Fruit fly (Drosophila melanogaster): Measurements from ENCODE around the gene CG31104.

CG31104 gene

dm6 chr3R:25309175-25309574 lies 23.9 kb downstream of the CG31104 start:
- no peak for TF ChIP-seq Dif (GFP tag; optimal IDR thresholded peaks at IDR 0.05; ENCODE audit: partially characterized antibody)
- TF ChIP-seq Hr78 (GFP tag; optimal IDR thresholded peaks at IDR 0.05) = no peak
- no peak for TF ChIP-seq Myc (optimal IDR thresholded peaks at IDR 0.05)

dm6 chr3R:25310843-25311242 lies 25.6 kb downstream of the CG31104 start, which contains the start of gene CG31099:
TSS of gene CG31099 (minus strand) at chr3R:25310943.
- TF ChIP-seq OdsH (GFP tag; optimal IDR thresholded peaks at IDR 0.05) (no peak), Myc (optimal IDR thresholded peaks at IDR 0.05) (no peak), brk (GFP tag; optimal IDR thresholded peaks at IDR 0.05) (no peak), Sp1 (GFP tag; optimal IDR thresholded peaks at IDR 0.05) (no peak), Hr78 (GFP tag; optimal IDR thresholded peaks at IDR 0.05) (no peak), sage (GFP tag; optimal IDR thresholded peaks at IDR 0.05) (no peak), br (GFP tag; optimal IDR thresholded peaks at IDR 0.05) (no peak), CG9705 (GFP tag; optimal IDR thresholded peaks at IDR 0.05) (no peak), Jra (GFP tag; optimal IDR thresholded peaks at IDR 0.05) (no peak), ey (GFP tag; optimal IDR thresholded peaks at IDR 0.05) (no peak), lola (GFP tag; optimal IDR thresholded peaks at IDR 0.05) (no peak), fru (GFP tag; optimal IDR thresholded peaks at IDR 0.05) (no peak), sv (GFP tag; optimal IDR thresholded peaks at IDR 0.05) (no peak), usp (GFP tag; optimal IDR thresholded peaks at IDR 0.05) (no peak), N (GFP tag; optimal IDR thresholded peaks at IDR 0.05) (no peak), Hnf4 (GFP tag; optimal IDR thresholded peaks at IDR 0.05) (no peak), rgr (GFP tag; optimal IDR thresholded peaks at IDR 0.05) (no peak), dl (GFP tag; optimal IDR thresholded peaks at IDR 0.05; ENCODE audit: insufficient read depth in 1 of 2, partially characterized antibody in 2 of 2) (no peak), Rel (GFP tag; optimal IDR thresholded peaks at IDR 0.05) (no peak), Rel (tag; optimal IDR thresholded peaks at IDR 0.05) (no peak), GATAd (GFP tag; optimal IDR thresholded peaks at IDR 0.05) (no peak)

dm6 chr3R:25312583-25312982 lies 27.3 kb downstream of the CG31104 start:
- TF ChIP-seq lola (GFP tag; optimal IDR thresholded peaks at IDR 0.05) (no peak), usp (GFP tag; optimal IDR thresholded peaks at IDR 0.05) (no peak), brk (GFP tag; optimal IDR thresholded peaks at IDR 0.05) (no peak), Myc (optimal IDR thresholded peaks at IDR 0.05) (no peak), Jra (GFP tag; optimal IDR thresholded peaks at IDR 0.05) (no peak), N (GFP tag; optimal IDR thresholded peaks at IDR 0.05) (no peak), Hnf4 (GFP tag; optimal IDR thresholded peaks at IDR 0.05) (no peak), br (GFP tag; optimal IDR thresholded peaks at IDR 0.05) (no peak), Vsx2 (GFP tag; optimal IDR thresholded peaks at IDR 0.05; ENCODE audit: partially characterized antibody) (no peak), pan (optimal IDR thresholded peaks at IDR 0.05) (no peak), jim (GFP tag; optimal IDR thresholded peaks at IDR 0.05) (no peak), sv (GFP tag; optimal IDR thresholded peaks at IDR 0.05) (no peak), tai (GFP tag; optimal IDR thresholded peaks at IDR 0.05) (no peak), Abd-B (GFP tag; optimal IDR thresholded peaks at IDR 0.05) (no peak)

dm6 chr3R:25313771-25314170 lies 28.5 kb downstream of the CG31104 start, which contains the start of gene CG31087:
TSS of gene CG31087 (minus strand) at chr3R:25313833.
- TF ChIP-seq CG32264 (GFP tag; optimal IDR thresholded peaks at IDR 0.05) (no peak), Dif (GFP tag; optimal IDR thresholded peaks at IDR 0.05; ENCODE audit: partially characterized antibody) (no peak), GATAd (GFP tag; optimal IDR thresholded peaks at IDR 0.05) (no peak), Vsx2 (GFP tag; optimal IDR thresholded peaks at IDR 0.05; ENCODE audit: partially characterized antibody) (peak; percentile 40), CG9705 (GFP tag; optimal IDR thresholded peaks at IDR 0.05) (no peak), HLH106 (tag; optimal IDR thresholded peaks at IDR 0.05) (no peak), dl (GFP tag; optimal IDR thresholded peaks at IDR 0.05; ENCODE audit: insufficient read depth in 1 of 2, partially characterized antibody in 2 of 2) (no peak), br (GFP tag; optimal IDR thresholded peaks at IDR 0.05) (no peak), Mio (GFP tag; optimal IDR thresholded peaks at IDR 0.05) (no peak), jim (GFP tag; optimal IDR thresholded peaks at IDR 0.05) (no peak), Rel (GFP tag; optimal IDR thresholded peaks at IDR 0.05) (no peak), Rel (tag; optimal IDR thresholded peaks at IDR 0.05) (peak; percentile 91), Abd-B (GFP tag; optimal IDR thresholded peaks at IDR 0.05) (no peak), sage (GFP tag; optimal IDR thresholded peaks at IDR 0.05) (no peak), foxo (GFP tag; optimal IDR thresholded peaks at IDR 0.05) (no peak), dsf (GFP tag; optimal IDR thresholded peaks at IDR 0.05; ENCODE audit: borderline replicate concordance) (no peak), Myc (optimal IDR thresholded peaks at IDR 0.05) (no peak), Jra (GFP tag; optimal IDR thresholded peaks at IDR 0.05) (no peak), h (GFP tag; optimal IDR thresholded peaks at IDR 0.05) (peak; percentile 19), psq (GFP tag; optimal IDR thresholded peaks at IDR 0.05) (peak; percentile 81), Hnf4 (GFP tag; optimal IDR thresholded peaks at IDR 0.05) (no peak), usp (GFP tag; optimal IDR thresholded peaks at IDR 0.05) (no peak), brk (GFP tag; optimal IDR thresholded peaks at IDR 0.05) (no peak), OdsH (GFP tag; optimal IDR thresholded peaks at IDR 0.05) (no peak), lola (GFP tag; optimal IDR thresholded peaks at IDR 0.05) (no peak), rgr (GFP tag; optimal IDR thresholded peaks at IDR 0.05) (no peak), fru (GFP tag; optimal IDR thresholded peaks at IDR 0.05) (no peak), sv (GFP tag; optimal IDR thresholded peaks at IDR 0.05) (no peak), N (GFP tag; optimal IDR thresholded peaks at IDR 0.05) (no peak)
